Fruit fly (Drosophila melanogaster) whole organism, embryonic: ENCODE results near the gene pes.

Source experiments
- B-H1 ChIP-seq: fragments of 200-800 bp; sonication (Bioruptor generic); IDR thresholded peaks from 3 replicates; pipeline ENCODE4 v1.3.6; 2022; ENCODE audit warnings: missing biosample characterization, missing genetic modification characterization
- Bteb2 ChIP-seq: fragments of 200-800 bp; sonication (Bioruptor generic); optimal IDR thresholded peaks from 2 replicates; lab custom pipeline; 2016; ENCODE audit warnings: missing biosample characterization, missing genetic modification characterization
- CG10543 ChIP-seq: fragments of 200-800 bp; sonication (Bioruptor generic); optimal IDR thresholded peaks from 3 replicates; lab custom pipeline; 2017; ENCODE audit warnings: missing biosample characterization, mild to moderate bottlenecking, missing genetic modification characterization, moderate library complexity
- CG10959 ChIP-seq: fragments of 200-800 bp; sonication (Bioruptor generic); IDR thresholded peaks from 2 replicates; pipeline ENCODE4 v1.3.6; 2022; ENCODE audit warnings: missing biosample characterization, missing genetic modification characterization
- CG13287 ChIP-seq: fragments of 200-800 bp; sonication (Bioruptor generic); IDR thresholded peaks from 2 replicates; pipeline ENCODE4 v1.3.6; 2022; ENCODE audit warnings: missing biosample characterization, missing genetic modification characterization; ENCODE audit not compliant: partially characterized antibody
- CG13424 ChIP-seq: fragments of 200-800 bp; sonication (Bioruptor generic); optimal IDR thresholded peaks from 2 replicates; lab custom pipeline; 2019; ENCODE audit warnings: missing biosample characterization, mild to moderate bottlenecking, missing genetic modification characterization, moderate library complexity
- CG13624 ChIP-seq: fragments of 200-800 bp; sonication (Bioruptor generic); optimal IDR thresholded peaks from 2 replicates; lab custom pipeline; 2016; ENCODE audit warnings: missing biosample characterization, missing genetic modification characterization
- CG14965 ChIP-seq: fragments of 200-800 bp; sonication (Bioruptor generic); optimal IDR thresholded peaks from 2 replicates; lab custom pipeline; 2016; ENCODE audit warnings: missing biosample characterization, missing genetic modification characterization, borderline replicate concordance
- CG1529 ChIP-seq: fragments of 200-800 bp; sonication (Bioruptor generic); optimal IDR thresholded peaks from 3 replicates; lab custom pipeline; 2018; ENCODE audit warnings: missing biosample characterization, missing genetic modification characterization
- CG15601 ChIP-seq: fragments of 200-800 bp; sonication (Bioruptor generic); optimal IDR thresholded peaks from 3 replicates; lab custom pipeline; 2019; ENCODE audit warnings: missing biosample characterization, mild to moderate bottlenecking, missing genetic modification characterization, moderate library complexity
- CG1602 ChIP-seq: fragments of 200-800 bp; sonication (Bioruptor generic); optimal IDR thresholded peaks from 3 replicates; lab custom pipeline; 2016; ENCODE audit warnings: missing biosample characterization, missing genetic modification characterization
- CG16779 ChIP-seq: fragments of 200-800 bp; sonication (Bioruptor generic); IDR thresholded peaks from 2 replicates; pipeline ENCODE4 v1.3.6; 2022; ENCODE audit warnings: missing biosample characterization, missing genetic modification characterization
- CG16863 ChIP-seq: fragments of 200-800 bp; sonication (Bioruptor generic); optimal IDR thresholded peaks from 3 replicates; lab custom pipeline; 2016; ENCODE audit warnings: missing biosample characterization, missing genetic modification characterization
- CG17568 ChIP-seq: fragments of 200-800 bp; sonication (Bioruptor generic); optimal IDR thresholded peaks from 2 replicates; lab custom pipeline; 2018; ENCODE audit warnings: missing biosample characterization, mild to moderate bottlenecking, missing genetic modification characterization, moderate library complexity
- CG30020 ChIP-seq: fragments of 200-800 bp; optimal IDR thresholded peaks from 2 replicates; lab custom pipeline; 2019; ENCODE audit warnings: missing biosample characterization, mild to moderate bottlenecking, missing genetic modification characterization, moderate library complexity
- CG30403 ChIP-seq: fragments of 200-800 bp; sonication (Bioruptor generic); optimal IDR thresholded peaks from 3 replicates; lab custom pipeline; 2016; ENCODE audit warnings: missing biosample characterization, missing genetic modification characterization
- CG30431 ChIP-seq: fragments of 200-800 bp; sonication (Bioruptor generic); optimal IDR thresholded peaks from 2 replicates; lab custom pipeline; 2017; ENCODE audit warnings: missing biosample characterization, missing genetic modification characterization
- CG31365 ChIP-seq: fragments of 200-800 bp; sonication (Bioruptor generic); optimal IDR thresholded peaks from 2 replicates; lab custom pipeline; 2018; ENCODE audit warnings: missing biosample characterization, mild to moderate bottlenecking, missing genetic modification characterization
- CG3995 ChIP-seq: fragments of 200-800 bp; sonication (Bioruptor generic); optimal IDR thresholded peaks from 3 replicates; lab custom pipeline; 2016; ENCODE audit warnings: missing biosample characterization, missing genetic modification characterization
- CG4328 ChIP-seq: fragments of 200-800 bp; sonication (Bioruptor generic); optimal IDR thresholded peaks from 3 replicates; lab custom pipeline; 2017; ENCODE audit warnings: missing biosample characterization, missing genetic modification reagents, missing genetic modification characterization
- CG4617 ChIP-seq: fragments of 200-800 bp; sonication (Bioruptor generic); optimal IDR thresholded peaks from 3 replicates; lab custom pipeline; 2016; ENCODE audit warnings: missing biosample characterization, missing genetic modification characterization, borderline replicate concordance
- CG4707 ChIP-seq: fragments of 200-800 bp; sonication (Bioruptor generic); optimal IDR thresholded peaks from 2 replicates; lab custom pipeline; 2018; ENCODE audit warnings: missing biosample characterization, mild to moderate bottlenecking, missing genetic modification characterization, moderate library complexity
- CG5180 ChIP-seq: fragments of 200-800 bp; sonication (Bioruptor generic); optimal IDR thresholded peaks from 3 replicates; lab custom pipeline; 2017; ENCODE audit warnings: missing biosample characterization, missing genetic modification characterization, mild to moderate bottlenecking, moderate library complexity, missing genetic modification reagents
- CG6683 ChIP-seq: fragments of 200-800 bp; sonication (Bioruptor generic); optimal IDR thresholded peaks from 2 replicates; lab custom pipeline; 2017; ENCODE audit warnings: missing biosample characterization, mild to moderate bottlenecking, missing genetic modification characterization, missing genetic modification reagents
- CG9437 ChIP-seq: fragments of 200-800 bp; sonication (Bioruptor generic); optimal IDR thresholded peaks from 2 replicates; lab custom pipeline; 2018; ENCODE audit warnings: missing biosample characterization, mild to moderate bottlenecking, missing genetic modification characterization
- Eip74EF ChIP-seq, 2 experiments: fragments of 200-800 bp in 1 of 2; fragments of >200 bp in 1 of 2; sonication (Bioruptor generic) in 1 of 2; optimal IDR thresholded peaks; 2 replicates each; lab custom pipeline; 2017 to 2019; ENCODE audit warnings: missing biosample characterization in 2 of 2, missing genetic modification characterization in 2 of 2, mild to moderate bottlenecking in 1 of 2, moderate library complexity in 1 of 2
- Fer3 ChIP-seq: fragments of 200-800 bp; sonication (Bioruptor generic); optimal IDR thresholded peaks from 2 replicates; lab custom pipeline; 2018; ENCODE audit warnings: missing biosample characterization, mild to moderate bottlenecking, missing genetic modification characterization, moderate library complexity
- Hmx ChIP-seq: fragments of 200-800 bp; sonication (Bioruptor generic); optimal IDR thresholded peaks from 2 replicates; lab custom pipeline; 2016; ENCODE audit warnings: missing biosample characterization, missing genetic modification characterization
- NFAT ChIP-seq: fragments of 200-800 bp; sonication (Bioruptor generic); IDR thresholded peaks from 2 replicates; pipeline ENCODE4 v1.3.6; 2022; ENCODE audit warnings: missing biosample characterization, missing genetic modification characterization
- Nf-YC ChIP-seq: fragments of 200-800 bp; optimal IDR thresholded peaks from 3 replicates; lab custom pipeline; 2019; ENCODE audit warnings: missing biosample characterization, mild to moderate bottlenecking, missing genetic modification characterization, moderate library complexity
- Rx ChIP-seq: fragments of 200-800 bp; sonication (Bioruptor generic); IDR thresholded peaks from 2 replicates; pipeline ENCODE4 v1.3.6; 2022; ENCODE audit warnings: missing biosample characterization, missing genetic modification characterization
- Sox102F ChIP-seq: fragments of 200-800 bp; sonication (Bioruptor generic); optimal IDR thresholded peaks from 2 replicates; lab custom pipeline; 2018; ENCODE audit warnings: missing biosample characterization, mild to moderate bottlenecking, missing genetic modification characterization, moderate library complexity
- Tbp ChIP-seq: fragments of >200 bp; optimal IDR thresholded peaks from 2 replicates; lab custom pipeline; 2018; ENCODE audit warnings: missing biosample characterization, missing genetic modification characterization
- Trl ChIP-seq, 3 experiments: fragments of >200 bp in 2 of 3; fragments of 200-800 bp in 1 of 3; sonication (Bioruptor generic) in 1 of 3; optimal IDR thresholded peaks; 2 replicates in 1 of 3; 3 replicates in 2 of 3; lab custom pipeline; 2016 to 2017; ENCODE audit warnings: missing biosample characterization in 1 of 3, missing genetic modification characterization in 1 of 3
- ap ChIP-seq: fragments of 200-800 bp; sonication (Bioruptor generic); IDR thresholded peaks from 2 replicates; pipeline ENCODE4 v1.3.6; 2022; ENCODE audit warnings: missing biosample characterization, missing genetic modification characterization
- cas ChIP-seq: fragments of 200-800 bp; sonication (Bioruptor generic); IDR thresholded peaks from 2 replicates; pipeline ENCODE4 v1.3.6; 2022; ENCODE audit warnings: missing biosample characterization, missing genetic modification characterization
- chif ChIP-seq, 2 experiments: fragments of 200-800 bp; sonication (Bioruptor generic); optimal IDR thresholded peaks; 3 replicates each; lab custom pipeline; 2016; ENCODE audit warnings: missing biosample characterization in 2 of 2, missing genetic modification characterization in 2 of 2
- corto ChIP-seq: fragments of 200-800 bp; sonication (Bioruptor generic); optimal IDR thresholded peaks from 2 replicates; lab custom pipeline; 2016; ENCODE audit warnings: missing biosample characterization, mild to moderate bottlenecking, missing genetic modification characterization, moderate library complexity
- crc ChIP-seq: fragments of 200-800 bp; sonication (Bioruptor generic); optimal IDR thresholded peaks from 2 replicates; lab custom pipeline; 2016; ENCODE audit warnings: missing biosample characterization, missing genetic modification characterization
- crol ChIP-seq: fragments of 200-800 bp; sonication (Bioruptor generic); IDR thresholded peaks from 2 replicates; pipeline ENCODE4 v1.3.6; 2022; ENCODE audit warnings: missing biosample characterization, missing genetic modification characterization
- disco-r ChIP-seq: fragments of 200-800 bp; sonication (Bioruptor generic); optimal IDR thresholded peaks from 2 replicates; lab custom pipeline; 2016; ENCODE audit warnings: missing biosample characterization, missing genetic modification characterization
- dysf ChIP-seq: fragments of 200-800 bp; sonication (Bioruptor generic); IDR thresholded peaks from 3 replicates; pipeline ENCODE4 v1.3.6; 2022; ENCODE audit warnings: missing biosample characterization, missing genetic modification characterization
- en ChIP-seq: fragments of 200-800 bp; sonication (Bioruptor generic); optimal IDR thresholded peaks from 2 replicates; lab custom pipeline; 2016; ENCODE audit warnings: missing biosample characterization, missing genetic modification characterization
- lbe ChIP-seq: fragments of 200-800 bp; sonication (Bioruptor generic); optimal IDR thresholded peaks from 2 replicates; lab custom pipeline; 2016; ENCODE audit warnings: missing biosample characterization, mild to moderate bottlenecking, missing genetic modification characterization
- run ChIP-seq: fragments of 200-800 bp; sonication (Bioruptor generic); optimal IDR thresholded peaks from 3 replicates; lab custom pipeline; 2018; ENCODE audit warnings: missing biosample characterization, mild to moderate bottlenecking, missing genetic modification characterization
- salm ChIP-seq: fragments of 200-800 bp; sonication (Bioruptor generic); optimal IDR thresholded peaks from 2 replicates; lab custom pipeline; 2018; ENCODE audit warnings: missing biosample characterization, mild to moderate bottlenecking, missing genetic modification characterization
- seq ChIP-seq: fragments of 200-800 bp; sonication (Bioruptor generic); IDR thresholded peaks from 2 replicates; pipeline ENCODE4 v1.3.6; 2022; ENCODE audit warnings: missing biosample characterization, missing genetic modification characterization
- tio ChIP-seq: fragments of 200-800 bp; sonication (Bioruptor generic); optimal IDR thresholded peaks from 2 replicates; lab custom pipeline; 2017; ENCODE audit warnings: missing biosample characterization, missing genetic modification characterization, inconsistent platforms

The pes gene

dm6 chr2L:8010602-8011455 is 16.8 kb upstream of the pes start, which contains the start of the genes Glyat and Tg (continued):
- TF ChIP-seq CG1529 (GFP tag; lab: Kevin White, UChicago) (no peak), CG6683 (GFP tag; lab: Kevin White, UChicago) (no peak), en (no peak), CG15601 (tag; lab: Kevin White, UChicago) (peak; percentile 56), CG10959 (no peak), Rx (no peak), CG13624 (GFP tag; lab: Kevin White, UChicago) (no peak), CG1602 (GFP tag; lab: Kevin White, UChicago) (no peak), CG4617 (GFP tag; lab: Kevin White, UChicago) (no peak), CG30020 (tag; lab: Kevin White, UChicago) (peak; percentile 2), Hmx (no peak), CG9437 (GFP tag; lab: Kevin White, UChicago) (peak; percentile 18), dysf (GFP tag; lab: Robert Waterston, UW) (peak; percentile 42; the same call in 2 of the 3 replicates), CG16863 (GFP tag; lab: Kevin White, UChicago) (no peak), CG16779 (GFP tag; lab: Robert Waterston, UW) (0 out of 2 replicates have a peak, but pooled peaks have one; percentile 54), seq (no peak), NFAT (GFP tag; lab: Robert Waterston, UW) (peak; percentile 61), Eip74EF (GFP tag; optimal IDR thresholded peaks at IDR 0.05; lab: Kevin White, UChicago) (peak in 1 of 2 experiments; percentile 53), Nf-YC (tag; lab: Kevin White, UChicago) (peak; percentile 16), CG4707 (no peak), chif (GFP tag; optimal IDR thresholded peaks at IDR 0.05; lab: Kevin White, UChicago) (no peak), tio (GFP tag; lab: Kevin White, UChicago) (no peak), corto (GFP tag; lab: Kevin White, UChicago) (no peak), disco-r (no peak), CG13287 (GFP tag; lab: Robert Waterston, UW) (peak; percentile 65), B-H1 (GFP tag; lab: Robert Waterston, UW) (no peak; the same call in 2 of the 3 replicates), CG14965 (GFP tag; lab: Kevin White, UChicago) (no peak), CG3995 (no peak), CG13424 (tag; lab: Kevin White, UChicago) (peak; percentile 19), Sox102F (no peak), crol (no peak), crc (GFP tag; lab: Kevin White, UChicago) (no peak), run (tag; lab: Kevin White, UChicago) (no peak), Bteb2 (GFP tag; lab: Kevin White, UChicago) (no peak), Fer3 (peak; percentile 31), CG4328 (GFP tag; lab: Kevin White, UChicago) (no peak), CG31365 (tag; lab: Kevin White, UChicago) (no peak), CG30431 (no peak), ap (GFP tag; lab: Robert Waterston, UW) (no peak), CG17568 (GFP tag; lab: Kevin White, UChicago) (peak; percentile 23), CG30403 (GFP tag; lab: Kevin White, UChicago) (peak; percentile 20), CG5180 (GFP tag; lab: Kevin White, UChicago) (no peak), lbe (GFP tag; lab: Kevin White, UChicago) (no peak), Tbp (GFP tag; lab: Kevin White, UChicago) (no peak), cas (GFP tag; lab: Robert Waterston, UW) (no peak; the same call in 1 of the 2 replicates), CG10543 (GFP tag; lab: Kevin White, UChicago) (peak; percentile 11), salm (tag; lab: Kevin White, UChicago) (no peak), Trl (optimal IDR thresholded peaks at IDR 0.05; lab: Kevin White, UChicago) (peak; percentile 68 to 89), Trl (GFP tag; optimal IDR thresholded peaks at IDR 0.05; lab: Kevin White, UChicago) (no peak)
